Worm (Caenorhabditis elegans): ENCODE data around the gene pax-1.

DNA sequence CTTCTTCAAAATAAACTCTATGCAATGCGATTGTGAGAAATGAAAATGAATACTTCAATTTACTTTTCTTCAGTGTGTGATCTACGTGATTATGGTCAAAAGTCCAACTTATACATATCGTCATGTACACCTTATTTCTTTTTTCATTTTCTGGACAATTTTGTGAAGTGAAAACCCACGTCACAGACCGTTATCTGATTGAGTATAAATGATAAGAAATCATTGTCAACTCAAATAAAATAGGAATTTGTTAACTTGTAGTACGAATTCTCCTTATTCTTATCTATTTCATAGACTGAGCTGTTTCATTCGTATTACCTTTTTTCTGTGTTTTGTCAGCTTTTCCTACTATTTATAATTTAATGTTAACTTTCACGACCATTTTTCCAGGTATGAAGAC lies 47.3 kb downstream of the pax-1 start, which contains the start of gene asp-5:
- no peak for TF ChIP-seq ztf-23 (GFP tag; IDR thresholded peaks at IDR 0.05)
- no peak for TF ChIP-seq T22C8.4 (GFP tag; IDR thresholded peaks at IDR 0.05)
- no peak for TF ChIP-seq med-1 (GFP tag; optimal IDR thresholded peaks at IDR 0.05; ENCODE audit: insufficient read depth)
- no peak for TF ChIP-seq ref-1 (GFP tag; conservative IDR thresholded peaks at IDR 0.05)

Data from whole organism, midembryonic.